Worm (Caenorhabditis elegans): ENCODE measurements around the gene tor-1.

Gene tor-1

ce11 chrIV:13979797-13980459 lies 5.7 kb downstream of the tor-1 start, which contains the start of gene dnbp-1 (continued):
- TF ChIP-seq gmeb-1 (tag; optimal IDR thresholded peaks at IDR 0.05) (peak; percentile 29), mdl-1 (tag; optimal IDR thresholded peaks at IDR 0.05) (no peak), mab-5 (tag; optimal IDR thresholded peaks at IDR 0.05) (peak; percentile 55), crh-2 (tag; optimal IDR thresholded peaks at IDR 0.05) (peak; percentile 75), Y55F3AM.14 (GFP tag; optimal IDR thresholded peaks at IDR 0.05) (no peak), nhr-23 (tag; optimal IDR thresholded peaks at IDR 0.05) (no peak), ama-1 (optimal IDR thresholded peaks at IDR 0.05) (no peak), aly-2 (tag; optimal IDR thresholded peaks at IDR 0.05) (no peak), mbf-1 (tag; optimal IDR thresholded peaks at IDR 0.05) (no peak), alr-1 (tag; optimal IDR thresholded peaks at IDR 0.05) (no peak), nhr-25 (tag; optimal IDR thresholded peaks at IDR 0.05) (peak; percentile 33), nhr-237 (tag; optimal IDR thresholded peaks at IDR 0.05) (no peak), nhr-10 (tag; optimal IDR thresholded peaks at IDR 0.05) (no peak), unc-39 (tag; optimal IDR thresholded peaks at IDR 0.05) (no peak), ztf-4 (tag; optimal IDR thresholded peaks at IDR 0.05) (no peak), ZK546.5 (tag; optimal IDR thresholded peaks at IDR 0.05) (no peak), nhr-6 (tag; optimal IDR thresholded peaks at IDR 0.05) (no peak), lsy-2 (tag; optimal IDR thresholded peaks at IDR 0.05) (peak in 1 of 2 experiments; percentile 80), zag-1 (tag; optimal IDR thresholded peaks at IDR 0.05) (peak; percentile 72)

ce11 chrIV:13954578-13954977 lies 31.0 kb downstream of the tor-1 start:
- TF ChIP-seq peb-1 (tag; optimal IDR thresholded peaks at IDR 0.05) = no peak
- TF ChIP-seq blmp-1 (tag; optimal IDR thresholded peaks at IDR 0.05; ENCODE audit: insufficient read depth) = no peak
- no peak for TF ChIP-seq nhr-10 (tag; optimal IDR thresholded peaks at IDR 0.05)
- no peak for TF ChIP-seq ztf-4 (tag; optimal IDR thresholded peaks at IDR 0.05)
- no peak for TF ChIP-seq sma-9 (GFP tag; optimal IDR thresholded peaks at IDR 0.05)
- TF ChIP-seq sma-9 (tag; optimal IDR thresholded peaks at IDR 0.05) = no peak
- no peak for TF ChIP-seq C34F6.9 (tag; optimal IDR thresholded peaks at IDR 0.05)
- no peak for TF ChIP-seq lin-11 (tag; optimal IDR thresholded peaks at IDR 0.05)
- no peak for TF ChIP-seq lin-13 (GFP tag; optimal IDR thresholded peaks at IDR 0.05)
- no peak for TF ChIP-seq unc-55 (GFP tag; optimal IDR thresholded peaks at IDR 0.05)
- no peak for TF ChIP-seq ztf-1 (GFP tag; conservative IDR thresholded peaks at IDR 0.05)
- TF ChIP-seq nhr-23 (tag; optimal IDR thresholded peaks at IDR 0.05) = no peak
- no peak for TF ChIP-seq lsy-2 (tag; optimal IDR thresholded peaks at IDR 0.05)
- no peak for TF ChIP-seq nhr-237 (tag; optimal IDR thresholded peaks at IDR 0.05)
- no peak for TF ChIP-seq elt-3 (tag; optimal IDR thresholded peaks at IDR 0.05)

- no peak for TF ChIP-seq sma-9 (GFP tag; optimal IDR thresholded peaks at IDR 0.05)
- TF ChIP-seq sma-9 (tag; optimal IDR thresholded peaks at IDR 0.05) = no peak
- TF ChIP-seq C34F6.9 (tag; optimal IDR thresholded peaks at IDR 0.05) = no peak
- no peak for TF ChIP-seq aly-2 (tag; optimal IDR thresholded peaks at IDR 0.05)
- TF ChIP-seq ztf-11 (tag; optimal IDR thresholded peaks at IDR 0.05) = no peak
- TF ChIP-seq lsy-2 (tag; optimal IDR thresholded peaks at IDR 0.05) = no peak
- TF ChIP-seq nhr-6 (tag; optimal IDR thresholded peaks at IDR 0.05) = no peak
- no peak for TF ChIP-seq ceh-16 (tag; optimal IDR thresholded peaks at IDR 0.05)
- no peak for TF ChIP-seq nhr-237 (tag; optimal IDR thresholded peaks at IDR 0.05)
- no peak for TF ChIP-seq elt-3 (tag; optimal IDR thresholded peaks at IDR 0.05)
- no peak for TF ChIP-seq nhr-77 (tag; optimal IDR thresholded peaks at IDR 0.05)
- TF ChIP-seq nhr-23 (tag; optimal IDR thresholded peaks at IDR 0.05) = no peak
- no peak for TF ChIP-seq nhr-25 (tag; optimal IDR thresholded peaks at IDR 0.05)
- no peak for TF ChIP-seq nhr-11 (tag; optimal IDR thresholded peaks at IDR 0.05)
- no peak for TF ChIP-seq mab-5 (tag; optimal IDR thresholded peaks at IDR 0.05)
Measured at ce11 chrIV:13953974-13954373, 31.6 kb downstream of the tor-1 start.

- no peak for TF ChIP-seq ceh-16 (tag; optimal IDR thresholded peaks at IDR 0.05)
- no peak for TF ChIP-seq unc-55 (GFP tag; optimal IDR thresholded peaks at IDR 0.05)
- no peak for TF ChIP-seq C34F6.9 (tag; optimal IDR thresholded peaks at IDR 0.05)
- TF ChIP-seq dmd-4 (tag; optimal IDR thresholded peaks at IDR 0.05) = no peak
Measured at ce11 chrIV:13945188-13945587, 40.4 kb downstream of the tor-1 start.

- no peak for TF ChIP-seq ama-1 (optimal IDR thresholded peaks at IDR 0.05)
- TF ChIP-seq gmeb-1 (tag; optimal IDR thresholded peaks at IDR 0.05) = no peak
- no peak for TF ChIP-seq ceh-16 (tag; optimal IDR thresholded peaks at IDR 0.05)
- TF ChIP-seq fos-1 (tag; optimal IDR thresholded peaks at IDR 0.05) = no peak
Measured at ce11 chrIV:13941640-13942039, 44.0 kb downstream of the tor-1 start.

All from whole organism, L2 larva.